Worm (Caenorhabditis elegans) whole organism, L4 larva: ENCODE results near the gene Y22D7AR.14.

Source experiments
- ZK546.5 ChIP-seq, 2 experiments: sonication (generic microtip); optimal IDR thresholded peaks; 2 replicates each; lab custom pipeline; 2017; ENCODE audit warnings: missing biosample characterization in 2 of 2, missing genetic modification characterization in 2 of 2
- ama-1 ChIP-seq: fragments of 150-350 bp; optimal IDR thresholded peaks from 2 replicates; lab custom pipeline; 2014; ENCODE audit warnings: inconsistent platforms, mixed read lengths
- lin-39 ChIP-seq: fragments of 150-350 bp; optimal IDR thresholded peaks from 2 replicates; lab custom pipeline; 2014; ENCODE audit warnings: missing biosample characterization, missing genetic modification reagents, missing genetic modification characterization
- nhr-6 ChIP-seq: fragments of 150-350 bp; optimal IDR thresholded peaks from 2 replicates; lab custom pipeline; 2014; ENCODE audit warnings: missing biosample characterization, missing genetic modification characterization
- nhr-77 ChIP-seq: fragments of 150-350 bp; optimal IDR thresholded peaks from 2 replicates; lab custom pipeline; 2014; ENCODE audit warnings: missing biosample characterization, missing genetic modification characterization
- pha-4 ChIP-seq, 2 experiments: fragments of 150-350 bp in 1 of 2; fragments of 200-800 bp in 1 of 2; sonication (Bioruptor generic) in 1 of 2; IDR thresholded peaks in 1 of 2; optimal IDR thresholded peaks in 1 of 2; 2 replicates each; pipeline versions ENCODE4 v1.3.6 to Lab custom; 2014 to 2022; ENCODE audit warnings: missing genetic modification characterization in 2 of 2, missing genetic modification reagents in 2 of 2, missing biosample characterization in 1 of 2, missing compliant biosample characterization in 1 of 2
- pqm-1 ChIP-seq: sonication (generic microtip); optimal IDR thresholded peaks from 2 replicates; lab custom pipeline; 2017; ENCODE audit warnings: missing biosample characterization, missing genetic modification characterization

DNA sequence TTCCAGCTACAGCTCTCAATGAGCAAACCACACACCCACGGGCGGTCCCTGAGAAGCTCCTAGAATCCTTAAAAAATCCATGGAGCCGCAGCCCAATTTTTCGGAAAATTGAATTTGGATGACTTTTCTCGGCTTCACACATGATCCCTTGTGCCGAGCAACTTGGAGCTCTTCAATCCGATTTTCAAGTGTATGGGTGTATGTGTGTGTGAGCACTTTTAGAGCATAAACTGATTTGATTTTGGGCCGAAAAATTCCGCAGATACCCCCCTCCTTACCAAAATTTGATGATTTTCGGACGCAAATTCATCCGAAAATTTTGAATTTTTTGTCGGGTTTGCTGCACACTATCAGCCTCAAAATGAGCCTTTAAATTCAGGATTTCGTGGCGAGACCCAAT is 42.0 kb upstream of the Y22D7AR.14 start:
- TF ChIP-seq ama-1 (lab: Kevin White, UChicago) (no peak), nhr-6 (tag; lab: Kevin White, UChicago) (no peak), ZK546.5 (tag; optimal IDR thresholded peaks at IDR 0.05; lab: Kevin White, UChicago) (no peak), nhr-77 (tag; lab: Kevin White, UChicago) (no peak), pha-4 (GFP tag; IDR thresholded peaks at IDR 0.05; lab: Robert Waterston, UW) (no peak), pha-4 (tag; optimal IDR thresholded peaks at IDR 0.05; lab: Kevin White, UChicago) (no peak), lin-39 (tag; lab: Kevin White, UChicago) (no peak), pqm-1 (no peak)
